Fruit fly (Drosophila melanogaster): ENCODE results near the gene MED11.
A peak's percentile ranks its signal among the peaks of the same experiment; 100 is the strongest.

MED11 gene

DNA sequence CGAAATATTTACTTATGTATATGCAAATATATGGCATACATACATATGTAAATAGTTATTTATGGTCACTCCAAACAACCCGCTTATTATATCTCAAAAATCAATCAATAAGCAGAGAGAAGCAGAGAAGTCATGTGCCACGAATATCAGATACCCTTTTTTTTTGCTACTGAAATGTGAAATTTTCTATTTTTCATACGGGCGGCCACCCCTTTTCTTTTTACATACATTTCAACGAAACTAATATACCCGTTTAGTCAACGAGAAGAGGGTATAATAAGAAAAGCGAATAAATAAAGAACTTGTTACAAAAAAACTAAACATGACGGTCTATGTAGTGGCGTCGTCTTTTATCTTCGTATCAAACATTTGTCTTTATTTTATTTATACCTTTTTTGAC lies 38.9 kb downstream of the MED11 start (continued):
- TF ChIP-seq Dad (GFP tag; optimal IDR thresholded peaks at IDR 0.05) = peak; percentile 28
- TF ChIP-seq TFAM (GFP tag; optimal IDR thresholded peaks at IDR 0.05) = no peak
- TF ChIP-seq CG4282 (GFP tag; optimal IDR thresholded peaks at IDR 0.05) = no peak
- TF ChIP-seq sr (GFP tag; IDR thresholded peaks at IDR 0.05) = peak; percentile 51; the same call in 1 of the 3 replicates
- no peak for TF ChIP-seq trh (GFP tag; optimal IDR thresholded peaks at IDR 0.05)
- no peak for TF ChIP-seq CG4707 (GFP tag; optimal IDR thresholded peaks at IDR 0.05)
- TF ChIP-seq Xrp1 (GFP tag; IDR thresholded peaks at IDR 0.05) = peak; percentile 58
- TF ChIP-seq CG10321 (GFP tag; IDR thresholded peaks at IDR 0.05) = peak; percentile 56; the same call in 1 of the 2 replicates
- no peak for TF ChIP-seq CG30020 (tag; optimal IDR thresholded peaks at IDR 0.05)
- TF ChIP-seq Spps (tag; optimal IDR thresholded peaks at IDR 0.05) = no peak
- no peak for TF ChIP-seq Doc3 (GFP tag; IDR thresholded peaks at IDR 0.05; ENCODE audit: partially characterized antibody)
- TF ChIP-seq CG11456 (GFP tag; IDR thresholded peaks at IDR 0.05) = peak; percentile 54; the same call in 2 of the 3 replicates
- peak; percentile 45; the same call in 1 of the 2 replicates for TF ChIP-seq wor (GFP tag; IDR thresholded peaks at IDR 0.05)
- TF ChIP-seq C15 (GFP tag; IDR thresholded peaks at IDR 0.05) = 0 out of 3 replicates have a peak, but pooled peaks have one; percentile 36
- TF ChIP-seq NC2α (GFP tag; optimal IDR thresholded peaks at IDR 0.05) = no peak
- peak; percentile 68 for TF ChIP-seq Rfx (GFP tag; IDR thresholded peaks at IDR 0.05)
- TF ChIP-seq CG6791 (GFP tag; IDR thresholded peaks at IDR 0.05; ENCODE audit: partially characterized antibody) = no peak
- TF ChIP-seq Hmr (GFP tag; optimal IDR thresholded peaks at IDR 0.05) = peak; percentile 44
- no peak for TF ChIP-seq CG18599 (GFP tag; optimal IDR thresholded peaks at IDR 0.05)
- TF ChIP-seq lbe (GFP tag; optimal IDR thresholded peaks at IDR 0.05) = no peak
- no peak for TF ChIP-seq ro (GFP tag; IDR thresholded peaks at IDR 0.05)
- no peak for TF ChIP-seq Lhr (GFP tag; optimal IDR thresholded peaks at IDR 0.05)
- peak; percentile 81; the same call in 2 of the 3 replicates for TF ChIP-seq tgo (GFP tag; IDR thresholded peaks at IDR 0.05)
- TF ChIP-seq fd102C (GFP tag; optimal IDR thresholded peaks at IDR 0.05) = no peak
- no peak for TF ChIP-seq CG6654 (GFP tag; optimal IDR thresholded peaks at IDR 0.05)
- TF ChIP-seq CG2120 (GFP tag; optimal IDR thresholded peaks at IDR 0.05) = peak; percentile 38
- TF ChIP-seq BEAF-32 (GFP tag; optimal IDR thresholded peaks at IDR 0.05) = no peak
- peak; percentile 93 for TF ChIP-seq Med (GFP tag)
- peak; percentile 73 for TF ChIP-seq ranshi (GFP tag; IDR thresholded peaks at IDR 0.05)
- TF ChIP-seq CG12744 (GFP tag; optimal IDR thresholded peaks at IDR 0.05) = peak; percentile 8
- no peak for TF ChIP-seq kah (GFP tag; optimal IDR thresholded peaks at IDR 0.05)
- TF ChIP-seq br (optimal IDR thresholded peaks at IDR 0.05) = no peak
- TF ChIP-seq Jarid2 (GFP tag; optimal IDR thresholded peaks at IDR 0.05) = no peak
- TF ChIP-seq Atf-2 (GFP tag; optimal IDR thresholded peaks at IDR 0.05) = no peak
- no peak for TF ChIP-seq CG10979 (tag; optimal IDR thresholded peaks at IDR 0.05)
- peak; percentile 69; the same call in 2 of the 3 replicates for TF ChIP-seq ken (GFP tag; IDR thresholded peaks at IDR 0.05)
- no peak for TF ChIP-seq kni (GFP tag; optimal IDR thresholded peaks at IDR 0.05)
- TF ChIP-seq pum (GFP tag; optimal IDR thresholded peaks at IDR 0.05) = peak; percentile 21
- no peak for TF ChIP-seq tio (GFP tag; optimal IDR thresholded peaks at IDR 0.05)
- no peak for TF ChIP-seq corto (GFP tag; optimal IDR thresholded peaks at IDR 0.05)
- TF ChIP-seq CG8765 (GFP tag; IDR thresholded peaks at IDR 0.05) = no peak
- TF ChIP-seq GATAe (GFP tag; conservative IDR thresholded peaks at IDR 0.05) = no peak
- TF ChIP-seq CG8944 (GFP tag; optimal IDR thresholded peaks at IDR 0.05) = peak; percentile 34
- TF ChIP-seq CG1602 (GFP tag; optimal IDR thresholded peaks at IDR 0.05) = peak; percentile 30
- no peak for TF ChIP-seq Side (GFP tag; optimal IDR thresholded peaks at IDR 0.05)
- TF ChIP-seq gce (GFP tag; IDR thresholded peaks at IDR 0.05) = peak; percentile 57; the same call in 1 of the 3 replicates
- no peak for TF ChIP-seq CG42726 (GFP tag; IDR thresholded peaks at IDR 0.05; ENCODE audit: partially characterized antibody)
- no peak for TF ChIP-seq CG17912 (GFP tag; optimal IDR thresholded peaks at IDR 0.05)
- no peak for TF ChIP-seq Poxn (GFP tag; IDR thresholded peaks at IDR 0.05)
